Fruit fly (Drosophila melanogaster): ENCODE results near the gene CG31789.

CG31789 gene

DNA sequence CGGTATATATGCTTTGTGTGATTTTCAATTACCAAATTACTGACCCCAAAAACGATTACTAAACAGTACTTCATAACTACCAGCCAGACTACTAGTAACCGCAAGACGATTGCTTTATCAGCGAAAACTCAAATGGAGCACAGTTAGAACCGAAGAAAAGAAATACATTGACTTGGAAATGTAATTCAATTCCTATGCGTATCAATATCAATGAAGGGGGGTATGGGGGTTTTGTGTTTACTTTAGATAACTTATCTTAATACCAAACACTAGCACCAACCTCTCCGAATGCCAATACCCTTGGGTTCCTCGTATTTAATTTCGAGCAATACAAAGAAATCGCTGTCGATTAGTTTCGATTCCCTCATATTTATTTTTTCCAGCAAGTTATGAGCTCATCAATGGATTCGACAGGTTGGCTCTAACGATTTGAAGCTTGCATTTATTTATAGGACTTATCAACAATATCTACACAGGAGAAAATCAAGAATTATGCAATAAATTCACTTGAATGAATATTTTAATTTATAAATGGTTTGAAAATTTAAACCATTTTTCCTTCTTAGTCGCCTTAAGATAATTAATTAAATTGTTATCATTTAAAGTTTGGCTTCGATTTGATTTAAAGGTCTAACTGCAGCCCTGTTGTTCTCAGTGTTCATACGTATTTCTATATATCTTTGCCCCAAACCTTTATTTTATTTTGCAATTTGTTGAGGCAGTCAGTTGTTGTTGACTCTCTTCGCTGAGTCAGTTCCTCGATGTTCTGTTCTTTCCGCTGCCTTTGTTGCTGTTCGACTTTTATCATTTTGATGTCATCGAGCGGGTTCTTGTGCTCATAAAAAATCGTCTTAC lies 15.9 kb downstream of the CG31789 start (continued):
- TF ChIP-seq CG9437 (GFP tag; optimal IDR thresholded peaks at IDR 0.05) (peak; percentile 64), CG1647 (GFP tag; optimal IDR thresholded peaks at IDR 0.05) (peak; percentile 21), CG12299 (tag; optimal IDR thresholded peaks at IDR 0.05) (peak; percentile 63), so (GFP tag; IDR thresholded peaks at IDR 0.05) (peak; percentile 64; the same call in 1 of the 3 replicates), ci (GFP tag; IDR thresholded peaks at IDR 0.05) (peak; percentile 79), CG4820 (GFP tag; optimal IDR thresholded peaks at IDR 0.05) (peak; percentile 72), CG14050 (GFP tag; IDR thresholded peaks at IDR 0.05) (peak; percentile 60), ap (GFP tag; IDR thresholded peaks at IDR 0.05) (peak; percentile 67), CG17385 (GFP tag; optimal IDR thresholded peaks at IDR 0.05) (peak; percentile 77), CG10654 (GFP tag; optimal IDR thresholded peaks at IDR 0.05) (peak; percentile 58), Lhr (GFP tag; optimal IDR thresholded peaks at IDR 0.05) (peak; percentile 20), CG18619 (GFP tag; optimal IDR thresholded peaks at IDR 0.05) (peak; percentile 65), Dek (tag; optimal IDR thresholded peaks at IDR 0.05) (peak; percentile 76), CG1529 (GFP tag; optimal IDR thresholded peaks at IDR 0.05) (peak; percentile 55), dpn (GFP tag; optimal IDR thresholded peaks at IDR 0.05) (peak; percentile 63 to 67), tap (tag; optimal IDR thresholded peaks at IDR 0.05) (peak; percentile 85), gcm (GFP tag; optimal IDR thresholded peaks at IDR 0.05) (peak; percentile 74), Jarid2 (GFP tag; optimal IDR thresholded peaks at IDR 0.05) (peak; percentile 41), CG33557 (GFP tag; optimal IDR thresholded peaks at IDR 0.05) (peak; percentile 49), H15 (GFP tag; IDR thresholded peaks at IDR 0.05) (no peak), Trl (optimal IDR thresholded peaks at IDR 0.05) (no peak), Trl (GFP tag; optimal IDR thresholded peaks at IDR 0.05) (no peak), Kr (GFP tag; optimal IDR thresholded peaks at IDR 0.05) (no peak), wor (GFP tag; IDR thresholded peaks at IDR 0.05) (peak; percentile 44; the same call in 1 of the 2 replicates), nerfin-2 (GFP tag; IDR thresholded peaks at IDR 0.05; ENCODE audit: partially characterized antibody) (no peak), CG12744 (GFP tag; optimal IDR thresholded peaks at IDR 0.05) (peak; percentile 35), CG31224 (GFP tag; IDR thresholded peaks at IDR 0.05) (peak; percentile 75), nau (GFP tag; optimal IDR thresholded peaks at IDR 0.05) (peak; percentile 58), CG7372 (GFP tag; IDR thresholded peaks at IDR 0.05) (peak; percentile 75), disco-r (GFP tag; optimal IDR thresholded peaks at IDR 0.05) (no peak), CG4424 (GFP tag; optimal IDR thresholded peaks at IDR 0.05) (peak; percentile 81), bcd (GFP tag; optimal IDR thresholded peaks at IDR 0.05) (peak; percentile 79), fd102C (GFP tag; optimal IDR thresholded peaks at IDR 0.05) (no peak), D19A (tag; optimal IDR thresholded peaks at IDR 0.05) (peak; percentile 76), CG18599 (GFP tag; optimal IDR thresholded peaks at IDR 0.05) (peak; percentile 89), bsh (GFP tag; optimal IDR thresholded peaks at IDR 0.05) (peak in 1 of 2 experiments; percentile 82), HmgD (GFP tag; optimal IDR thresholded peaks at IDR 0.05) (no peak), ro (GFP tag; IDR thresholded peaks at IDR 0.05) (no peak), CG8388 (GFP tag; optimal IDR thresholded peaks at IDR 0.05) (peak; percentile 75), CG10366 (GFP tag; IDR thresholded peaks at IDR 0.05) (peak; percentile 76), Eip74EF (GFP tag; optimal IDR thresholded peaks at IDR 0.05) (peak in 1 of 2 experiments; percentile 59), cg (GFP tag; optimal IDR thresholded peaks at IDR 0.05) (no peak), CG2875 (GFP tag; optimal IDR thresholded peaks at IDR 0.05) (peak; percentile 32), Atf3 (GFP tag; optimal IDR thresholded peaks at IDR 0.05) (peak; percentile 75), Awh (GFP tag; IDR thresholded peaks at IDR 0.05) (peak; percentile 52; the same call in 1 of the 2 replicates), CG7556 (GFP tag; optimal IDR thresholded peaks at IDR 0.05) (peak; percentile 83), CG8944 (GFP tag; optimal IDR thresholded peaks at IDR 0.05) (peak; percentile 3), CG13894 (tag; optimal IDR thresholded peaks at IDR 0.05) (peak; percentile 76)
